Worm (Caenorhabditis elegans): Measurements from ENCODE around the gene srbc-10.

The srbc-10 gene

DNA sequence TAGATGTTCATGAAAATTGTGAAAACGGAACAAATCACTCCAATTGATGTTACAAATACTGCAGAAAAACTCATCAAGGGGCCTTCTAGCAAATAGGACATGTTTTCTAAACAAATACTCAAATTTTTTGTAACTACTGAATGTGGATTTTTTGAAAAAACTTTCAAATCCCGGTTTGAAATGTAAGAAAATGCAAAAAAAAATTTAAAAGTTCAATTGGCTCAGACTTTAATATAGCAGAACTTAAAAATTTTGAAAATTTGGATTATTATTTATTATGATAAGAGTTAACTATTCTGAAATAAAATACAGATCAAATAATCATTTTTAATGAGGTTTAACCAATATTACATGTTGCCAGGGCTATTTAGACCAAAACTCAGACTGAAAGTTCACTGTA lies 2.5 kb downstream of the srbc-10 start, which contains the start of gene srbc-9:
TSS of gene srbc-9 (minus strand) at position 101 of the 400 bp plus-strand sequence.
- TF ChIP-seq mab-9 (GFP tag; IDR thresholded peaks at IDR 0.05) = no peak
- no peak for TF ChIP-seq egl-27 (tag; optimal IDR thresholded peaks at IDR 0.05)
- no peak for TF ChIP-seq nhr-11 (tag; optimal IDR thresholded peaks at IDR 0.05)
- no peak for TF ChIP-seq nhr-90 (tag; optimal IDR thresholded peaks at IDR 0.05; ENCODE audit: poor library complexity)
- no peak for TF ChIP-seq skn-1 (tag; optimal IDR thresholded peaks at IDR 0.05)
- TF ChIP-seq isw-1 (GFP tag; IDR thresholded peaks at IDR 0.05) = no peak
- TF ChIP-seq ceh-90 (tag; optimal IDR thresholded peaks at IDR 0.05) = no peak
- TF ChIP-seq xbp-1 (tag; optimal IDR thresholded peaks at IDR 0.05) = no peak
- no peak for TF ChIP-seq elt-3 (tag; optimal IDR thresholded peaks at IDR 0.05)
- no peak for TF ChIP-seq fkh-10 (GFP tag; optimal IDR thresholded peaks at IDR 0.05)
- TF ChIP-seq C16A3.4 (tag; optimal IDR thresholded peaks at IDR 0.05) = no peak
- no peak for TF ChIP-seq ama-1 (optimal IDR thresholded peaks at IDR 0.05)
- no peak for TF ChIP-seq nhr-28 (tag; optimal IDR thresholded peaks at IDR 0.05)
- TF ChIP-seq grh-1 (GFP tag; IDR thresholded peaks at IDR 0.05) = no peak
- no peak for TF ChIP-seq ztf-11 (tag; optimal IDR thresholded peaks at IDR 0.05)
- TF ChIP-seq efl-1 (optimal IDR thresholded peaks at IDR 0.05) = no peak
- TF ChIP-seq efl-1 (GFP tag; optimal IDR thresholded peaks at IDR 0.05 in 1 of 2) = no peak
- no peak for TF ChIP-seq lin-35 (GFP tag; optimal IDR thresholded peaks at IDR 0.05)

ce11 chrV:7487518-7487917 lies 5.3 kb downstream of the srbc-10 start, which contains the start of gene srbc-7:
TSS of gene srbc-7 (minus strand) at chrV:7487618.
- TF ChIP-seq vab-15 (tag; optimal IDR thresholded peaks at IDR 0.05) (no peak), zag-1 (tag; optimal IDR thresholded peaks at IDR 0.05) (no peak), lin-39 (tag; optimal IDR thresholded peaks at IDR 0.05) (no peak), nhr-20 (tag; optimal IDR thresholded peaks at IDR 0.05) (no peak), mef-2 (tag; optimal IDR thresholded peaks at IDR 0.05) (no peak), efl-1 (optimal IDR thresholded peaks at IDR 0.05) (no peak), efl-1 (GFP tag; optimal IDR thresholded peaks at IDR 0.05 in 1 of 2) (no peak), mep-1 (tag; optimal IDR thresholded peaks at IDR 0.05) (no peak), pax-3 (tag; optimal IDR thresholded peaks at IDR 0.05) (no peak), snpc-4 (tag; optimal IDR thresholded peaks at IDR 0.05) (no peak), elt-3 (tag; optimal IDR thresholded peaks at IDR 0.05) (no peak), grh-1 (GFP tag; IDR thresholded peaks at IDR 0.05) (no peak), nhr-237 (tag; optimal IDR thresholded peaks at IDR 0.05) (no peak), irx-1 (tag; optimal IDR thresholded peaks at IDR 0.05) (no peak), blmp-1 (tag; optimal IDR thresholded peaks at IDR 0.05) (no peak), ceh-88 (GFP tag; IDR thresholded peaks at IDR 0.05) (no peak), unc-62 (GFP tag; optimal IDR thresholded peaks at IDR 0.05) (no peak), lin-35 (GFP tag; optimal IDR thresholded peaks at IDR 0.05) (no peak), F16B12.6 (tag; optimal IDR thresholded peaks at IDR 0.05) (no peak)

- TF ChIP-seq efl-1 (optimal IDR thresholded peaks at IDR 0.05) (no peak), efl-1 (GFP tag; optimal IDR thresholded peaks at IDR 0.05 in 1 of 2) (peak in 1 of 2 experiments; percentile 22), unc-130 (tag; optimal IDR thresholded peaks at IDR 0.05) (no peak), ets-5 (GFP tag; IDR thresholded peaks at IDR 0.05) (no peak)
These were observed 7.8 kb downstream of the srbc-10 start, which contains the start of gene srbc-8 for ce11 chrV:7485000-7485399. TSS of gene srbc-8 (minus strand) at chrV:7485100.

DNA sequence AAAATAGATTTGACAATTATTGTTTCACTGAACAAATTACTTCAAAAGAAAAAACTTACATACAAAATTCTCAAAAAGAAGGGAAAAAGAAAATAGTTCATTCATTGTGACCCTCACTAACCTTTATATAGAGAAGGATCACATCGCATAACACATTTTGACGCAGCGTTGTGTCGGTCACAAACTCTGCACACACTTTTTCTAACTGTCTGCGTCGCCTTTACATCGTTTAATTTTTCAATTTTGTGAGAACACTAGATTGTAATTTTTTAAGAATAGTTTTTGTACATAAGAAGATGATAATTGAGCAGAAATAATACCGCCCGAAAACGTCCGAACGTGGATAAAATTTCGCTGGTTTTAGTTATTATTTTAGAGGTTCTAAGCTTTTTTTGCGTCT lies 11.9 kb downstream of the srbc-10 start, which contains the start of gene C18B10.6:
TSS of gene C18B10.6 (minus strand) at position 101 of the 400 bp plus-strand sequence.
- TF ChIP-seq efl-1 (optimal IDR thresholded peaks at IDR 0.05) = no peak
- peak in 1 of 2 experiments; percentile 57 for TF ChIP-seq efl-1 (GFP tag; optimal IDR thresholded peaks at IDR 0.05 in 1 of 2)
- no peak for TF ChIP-seq grh-1 (GFP tag; IDR thresholded peaks at IDR 0.05)
- no peak for TF ChIP-seq pax-3 (tag; optimal IDR thresholded peaks at IDR 0.05)

DNA sequence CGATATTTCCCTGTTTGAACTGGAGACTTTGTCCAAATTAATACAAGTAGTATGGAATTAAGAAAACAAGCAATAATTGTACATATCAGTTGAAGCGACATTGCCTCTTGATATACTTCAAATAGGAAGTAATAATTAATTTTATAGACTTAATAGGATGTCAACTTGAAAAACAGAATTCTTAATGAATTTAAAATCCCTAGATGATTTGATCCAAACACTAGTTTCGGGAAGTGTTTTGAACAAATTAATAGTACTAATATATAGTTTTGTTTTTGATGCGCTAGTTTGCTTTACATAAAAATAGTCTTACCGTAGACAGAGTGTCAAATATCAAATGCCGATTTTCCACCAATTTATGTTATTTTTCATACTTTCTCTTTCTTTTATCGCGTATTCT lies 14.4 kb downstream of the srbc-10 start, which contains the start of gene str-190:
TSS of gene str-190 (minus strand) at position 101 of the 400 bp plus-strand sequence.
- TF ChIP-seq nhr-90 (tag; optimal IDR thresholded peaks at IDR 0.05; ENCODE audit: poor library complexity) (no peak), ceh-63 (GFP tag; optimal IDR thresholded peaks at IDR 0.05) (no peak), ces-1 (GFP tag; optimal IDR thresholded peaks at IDR 0.05) (no peak), mep-1 (tag; optimal IDR thresholded peaks at IDR 0.05) (no peak), nhr-71 (tag; optimal IDR thresholded peaks at IDR 0.05) (no peak), ceh-8 (GFP tag; optimal IDR thresholded peaks at IDR 0.05) (no peak), pqm-1 (tag; optimal IDR thresholded peaks at IDR 0.05) (no peak), C04F5.9 (tag; optimal IDR thresholded peaks at IDR 0.05) (no peak), lin-35 (GFP tag; optimal IDR thresholded peaks at IDR 0.05) (no peak), unc-86 (tag; optimal IDR thresholded peaks at IDR 0.05) (no peak), skn-1 (tag; optimal IDR thresholded peaks at IDR 0.05) (no peak), mab-9 (GFP tag; IDR thresholded peaks at IDR 0.05) (no peak), Y116A8C.19 (tag; optimal IDR thresholded peaks at IDR 0.05; ENCODE audit: borderline replicate concordance) (no peak), fkh-4 (tag; optimal IDR thresholded peaks at IDR 0.05; ENCODE audit: borderline replicate concordance) (no peak), zag-1 (tag; optimal IDR thresholded peaks at IDR 0.05) (no peak), sox-4 (tag; optimal IDR thresholded peaks at IDR 0.05) (no peak), C34B4.2 (tag; optimal IDR thresholded peaks at IDR 0.05) (no peak), sptf-1 (tag; optimal IDR thresholded peaks at IDR 0.05) (no peak)

All from whole organism, L1 larva.